Worm (Caenorhabditis elegans) whole organism, L2 larva: ENCODE results near the gene lgc-42.

Source experiments
- C34F6.9 ChIP-seq: fragments of 150-350 bp; optimal IDR thresholded peaks from 2 replicates; lab custom pipeline; 2014; ENCODE audit warnings: missing biosample characterization, missing genetic modification characterization
- F13H6.1 ChIP-seq: sonication (generic microtip); optimal IDR thresholded peaks from 2 replicates; lab custom pipeline; 2016; ENCODE audit warnings: missing genetic modification characterization, missing compliant biosample characterization
- ama-1 ChIP-seq: fragments of 150-350 bp; optimal IDR thresholded peaks from 2 replicates; lab custom pipeline; 2018; ENCODE audit warnings: inconsistent platforms
- blmp-1 ChIP-seq: sonication (generic microtip); optimal IDR thresholded peaks from 2 replicates; lab custom pipeline; 2017; ENCODE audit warnings: missing genetic modification characterization, mild to moderate bottlenecking, missing compliant biosample characterization, antibody characterized with exemption, moderate library complexity; ENCODE audit not compliant: insufficient read depth
- crh-2 ChIP-seq: sonication (generic microtip); optimal IDR thresholded peaks from 2 replicates; lab custom pipeline; 2017; ENCODE audit warnings: missing biosample characterization, missing genetic modification characterization
- dmd-4 ChIP-seq: sonication (generic microtip); optimal IDR thresholded peaks from 2 replicates; lab custom pipeline; 2017; ENCODE audit warnings: missing biosample characterization, missing genetic modification characterization
- egl-27 ChIP-seq: sonication (generic microtip); optimal IDR thresholded peaks from 3 replicates; lab custom pipeline; 2017; ENCODE audit warnings: missing biosample characterization, missing genetic modification reagents, missing genetic modification characterization
- fos-1 ChIP-seq: fragments of 150-350 bp; optimal IDR thresholded peaks from 2 replicates; lab custom pipeline; 2014; ENCODE audit warnings: missing biosample characterization, missing genetic modification characterization
- gmeb-1 ChIP-seq: fragments of 150-350 bp; optimal IDR thresholded peaks from 2 replicates; lab custom pipeline; 2014; ENCODE audit warnings: missing biosample characterization, missing genetic modification characterization
- lin-11 ChIP-seq: fragments of 150-350 bp; sonication (generic microtip); optimal IDR thresholded peaks from 2 replicates; lab custom pipeline; 2014; ENCODE audit warnings: missing biosample characterization, missing genetic modification characterization, inconsistent platforms, mixed read lengths
- lin-39 ChIP-seq: fragments of 150-350 bp; optimal IDR thresholded peaks from 2 replicates; lab custom pipeline; 2014; ENCODE audit warnings: missing biosample characterization, missing genetic modification reagents, missing genetic modification characterization
- lsy-2 ChIP-seq, 2 experiments: fragments of 150-350 bp in 1 of 2; sonication (generic microtip) in 1 of 2; optimal IDR thresholded peaks; 2 replicates each; lab custom pipeline; 2014 to 2017; ENCODE audit warnings: missing biosample characterization in 2 of 2, missing genetic modification characterization in 2 of 2
- mdl-1 ChIP-seq, 2 experiments: fragments of 150-350 bp in 1 of 2; sonication (generic microtip) in 1 of 2; optimal IDR thresholded peaks; 2 replicates each; lab custom pipeline; 2017; ENCODE audit warnings: missing biosample characterization in 2 of 2, missing genetic modification characterization in 2 of 2
- nhr-12 ChIP-seq: fragments of 150-350 bp; optimal IDR thresholded peaks from 2 replicates; lab custom pipeline; 2014; ENCODE audit warnings: missing biosample characterization, missing genetic modification characterization
- nhr-21 ChIP-seq: fragments of 150-350 bp; optimal IDR thresholded peaks from 2 replicates; lab custom pipeline; 2014; ENCODE audit warnings: missing biosample characterization, missing genetic modification characterization
- nhr-237 ChIP-seq: fragments of 150-350 bp; optimal IDR thresholded peaks from 2 replicates; lab custom pipeline; 2014; ENCODE audit warnings: missing biosample characterization, missing genetic modification characterization
- nhr-6 ChIP-seq: fragments of 150-350 bp; optimal IDR thresholded peaks from 2 replicates; lab custom pipeline; 2014; ENCODE audit warnings: missing biosample characterization, missing genetic modification characterization
- peb-1 ChIP-seq: fragments of 150-350 bp; optimal IDR thresholded peaks from 2 replicates; lab custom pipeline; 2014; ENCODE audit warnings: missing biosample characterization, missing genetic modification characterization
- sem-4 ChIP-seq: fragments of 150-350 bp; optimal IDR thresholded peaks from 2 replicates; lab custom pipeline; 2014; ENCODE audit warnings: missing biosample characterization, missing genetic modification reagents, missing genetic modification characterization
- skn-1 ChIP-seq: sonication (generic microtip); optimal IDR thresholded peaks from 2 replicates; lab custom pipeline; 2017; ENCODE audit warnings: missing biosample characterization, missing genetic modification characterization
- snpc-4 ChIP-seq: fragments of 150-350 bp; optimal IDR thresholded peaks from 2 replicates; lab custom pipeline; 2014; ENCODE audit warnings: missing biosample characterization, missing genetic modification characterization
- unc-39 ChIP-seq: fragments of 150-350 bp; optimal IDR thresholded peaks from 2 replicates; lab custom pipeline; 2014; ENCODE audit warnings: missing biosample characterization, missing genetic modification characterization
- unc-55 ChIP-seq: fragments of 150-350 bp; sonication (generic microtip); optimal IDR thresholded peaks from 3 replicates; lab custom pipeline; 2014; ENCODE audit warnings: missing biosample characterization, missing genetic modification reagents, missing genetic modification characterization
- zag-1 ChIP-seq: fragments of 150-350 bp; optimal IDR thresholded peaks from 2 replicates; lab custom pipeline; 2014; ENCODE audit warnings: missing biosample characterization, missing genetic modification characterization
- ztf-11 ChIP-seq: sonication (generic microtip); optimal IDR thresholded peaks from 2 replicates; lab custom pipeline; 2017; ENCODE audit warnings: missing biosample characterization, missing genetic modification characterization

lgc-42 gene

ce11 chrIII:1951388-1951787 is 46.3 kb upstream of the lgc-42 start, which contains the start of gene F53A3.7:
F53A3.7 (plus strand) TSS chrIII:1951526.
- no peak for TF ChIP-seq nhr-21 (tag; lab: Kevin White, UChicago)
- TF ChIP-seq ama-1 = peak; percentile 15
- TF ChIP-seq sem-4 (tag; lab: Kevin White, UChicago) = peak; percentile 13
- no peak for TF ChIP-seq nhr-237 (tag; lab: Kevin White, UChicago)
- TF ChIP-seq C34F6.9 (tag; lab: Kevin White, UChicago) = no peak
- no peak for TF ChIP-seq dmd-4
- TF ChIP-seq mdl-1 (tag; optimal IDR thresholded peaks at IDR 0.05; lab: Kevin White, UChicago) = no peak
- TF ChIP-seq lsy-2 (tag; optimal IDR thresholded peaks at IDR 0.05; lab: Kevin White, UChicago) = peak; percentile 23 to 31
- TF ChIP-seq, all 48 proteins: peak for 3

ce11 chrIII:1955520-1956095 is 42.1 kb upstream of the lgc-42 start:
- no peak for TF ChIP-seq ztf-11 (tag; lab: Kevin White, UChicago)

ce11 chrIII:1961895-1962506 is 35.7 kb upstream of the lgc-42 start, which contains the start of gene mboa-6:
mboa-6 (minus strand) TSS chrIII:1961945.
- TF ChIP-seq nhr-12 (tag; lab: Kevin White, UChicago) (no peak), unc-55 (peak; percentile 37)

ce11 chrIII:1962552-1962951 is 35.1 kb upstream of the lgc-42 start:
- TF ChIP-seq dmd-4 = no peak
- TF ChIP-seq fos-1 (tag; lab: Kevin White, UChicago) = peak; percentile 6

- no peak for TF ChIP-seq F13H6.1 (tag; lab: Kevin White, UChicago)
- no peak for TF ChIP-seq skn-1
- no peak for TF ChIP-seq C34F6.9 (tag; lab: Kevin White, UChicago)
- no peak for TF ChIP-seq unc-39
- TF ChIP-seq snpc-4 (tag; lab: Kevin White, UChicago) = no peak
- TF ChIP-seq blmp-1 (tag; lab: Kevin White, UChicago) = no peak
- TF ChIP-seq fos-1 (tag; lab: Kevin White, UChicago) = no peak
- no peak for TF ChIP-seq crh-2 (tag; lab: Kevin White, UChicago)
- no peak for TF ChIP-seq zag-1 (tag; lab: Kevin White, UChicago)
- TF ChIP-seq, all 48 proteins: peak for 0
Measured at ce11 chrIII:1963128-1963527, 34.5 kb upstream of the lgc-42 start.

- TF ChIP-seq lsy-2 (tag; optimal IDR thresholded peaks at IDR 0.05; lab: Kevin White, UChicago) (no peak), nhr-6 (tag; lab: Kevin White, UChicago) (no peak)
Measured at ce11 chrIII:1969802-1970201, 27.9 kb upstream of the lgc-42 start, which contains the start of gene moa-1. moa-1 (minus strand) TSS chrIII:1969902.

ce11 chrIII:1970433-1970832 is 27.2 kb upstream of the lgc-42 start, which contains the start of gene R155.5:
R155.5 (minus strand) TSS chrIII:1970533.
- TF ChIP-seq gmeb-1 (no peak), lin-39 (tag; lab: Kevin White, UChicago) (no peak)

ce11 chrIII:1975992-1976391 is 21.7 kb upstream of the lgc-42 start:
- TF ChIP-seq lin-11 (tag; lab: Kevin White, UChicago) = no peak
- no peak for TF ChIP-seq nhr-6 (tag; lab: Kevin White, UChicago)
- no peak for TF ChIP-seq zag-1 (tag; lab: Kevin White, UChicago)
- no peak for TF ChIP-seq sem-4 (tag; lab: Kevin White, UChicago)
- TF ChIP-seq nhr-21 (tag; lab: Kevin White, UChicago) = no peak
- TF ChIP-seq egl-27 (tag; lab: Kevin White, UChicago) = no peak
- TF ChIP-seq peb-1 = no peak
